Worm (Caenorhabditis elegans): ENCODE measurements around the gene icl-1.

Gene icl-1

DNA sequence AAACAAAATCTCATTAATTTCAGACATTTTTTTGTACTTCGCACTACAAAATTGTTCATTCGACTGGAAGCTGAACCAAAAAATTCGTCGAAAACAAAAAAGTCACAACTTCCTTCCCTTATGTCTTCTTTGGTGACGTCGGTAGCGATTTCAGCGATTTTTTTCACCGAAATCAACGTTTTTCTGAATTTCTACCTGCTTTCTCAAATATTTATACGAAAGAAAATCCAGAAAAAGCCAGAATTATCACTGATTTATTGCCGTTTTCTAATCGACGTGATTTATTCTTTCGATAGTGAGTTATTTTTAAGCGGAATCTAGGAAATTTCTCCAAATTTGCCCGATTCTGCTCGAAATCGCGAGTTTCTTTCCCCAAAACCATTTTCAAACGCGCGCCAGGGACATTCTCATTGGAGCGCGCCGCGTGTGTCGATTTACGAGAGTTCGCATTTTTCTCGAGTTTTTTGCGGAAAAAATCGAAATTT is 47.1 kb upstream of the icl-1 start, which contains the start of gene srbc-58 (continued):
- TF ChIP-seq rnt-1 (tag; optimal IDR thresholded peaks at IDR 0.05) (no peak), efl-1 (optimal IDR thresholded peaks at IDR 0.05) (peak in 1 of 2 experiments; percentile 70), efl-1 (GFP tag; optimal IDR thresholded peaks at IDR 0.05 in 1 of 2) (peak; percentile 61 to 93), unc-98 (GFP tag; IDR thresholded peaks at IDR 0.05) (no peak), xbp-1 (tag; optimal IDR thresholded peaks at IDR 0.05) (peak; percentile 5), lin-14 (GFP tag; optimal IDR thresholded peaks at IDR 0.05) (no peak), swsn-7 (tag; optimal IDR thresholded peaks at IDR 0.05) (peak; percentile 5), ztf-11 (tag; optimal IDR thresholded peaks at IDR 0.05) (no peak), C04F5.9 (tag; optimal IDR thresholded peaks at IDR 0.05) (no peak), nhr-28 (tag; optimal IDR thresholded peaks at IDR 0.05) (no peak), sup-37 (GFP tag; optimal IDR thresholded peaks at IDR 0.05) (no peak), ets-5 (GFP tag; IDR thresholded peaks at IDR 0.05) (no peak), skn-1 (tag; optimal IDR thresholded peaks at IDR 0.05) (no peak), nhr-12 (tag; optimal IDR thresholded peaks at IDR 0.05) (no peak), ceh-90 (tag; optimal IDR thresholded peaks at IDR 0.05) (no peak), unc-30 (tag; optimal IDR thresholded peaks at IDR 0.05) (no peak), egl-13 (tag; optimal IDR thresholded peaks at IDR 0.05) (no peak), ama-1 (optimal IDR thresholded peaks at IDR 0.05) (peak; percentile 79), efl-3 (GFP tag; optimal IDR thresholded peaks at IDR 0.05) (no peak), nhr-85 (tag) (peak; percentile 72), aly-2 (tag; optimal IDR thresholded peaks at IDR 0.05) (peak; percentile 66)

DNA sequence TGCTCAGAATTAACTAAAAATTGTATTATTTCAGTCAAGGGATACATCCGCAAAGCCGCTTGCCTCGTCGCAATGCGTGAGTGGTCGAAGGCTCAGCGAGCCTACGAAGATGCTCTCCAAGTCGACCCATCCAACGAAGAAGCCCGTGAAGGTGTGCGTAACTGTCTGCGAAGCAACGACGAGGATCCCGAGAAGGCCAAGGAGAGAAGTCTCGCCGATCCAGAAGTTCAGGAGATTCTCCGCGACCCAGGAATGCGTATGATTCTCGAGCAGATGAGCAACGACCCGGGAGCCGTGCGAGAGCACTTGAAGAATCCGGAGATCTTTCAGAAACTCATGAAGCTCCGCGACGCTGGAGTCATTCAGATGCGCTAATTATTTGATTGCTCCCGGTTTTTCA is 46.5 kb upstream of the icl-1 start:
- no peak for TF ChIP-seq sptf-1 (tag; optimal IDR thresholded peaks at IDR 0.05)
- no peak for TF ChIP-seq isw-1 (GFP tag; IDR thresholded peaks at IDR 0.05)
- TF ChIP-seq lir-3 (tag; optimal IDR thresholded peaks at IDR 0.05; ENCODE audit: poor library complexity), result no peak
- no peak for TF ChIP-seq efl-1 (optimal IDR thresholded peaks at IDR 0.05)
- TF ChIP-seq efl-1 (GFP tag; optimal IDR thresholded peaks at IDR 0.05 in 1 of 2), result no peak
- TF ChIP-seq pag-3 (tag; optimal IDR thresholded peaks at IDR 0.05; ENCODE audit: borderline replicate concordance, insufficient read depth), result no peak
- TF ChIP-seq nhr-85 (tag), result no peak
- TF ChIP-seq fkh-4 (tag; optimal IDR thresholded peaks at IDR 0.05; ENCODE audit: borderline replicate concordance), result no peak
- TF ChIP-seq blmp-1 (tag; optimal IDR thresholded peaks at IDR 0.05), result no peak
- TF ChIP-seq efl-3 (GFP tag; optimal IDR thresholded peaks at IDR 0.05), result no peak
- TF ChIP-seq aha-1 (tag; optimal IDR thresholded peaks at IDR 0.05), result no peak
- no peak for TF ChIP-seq nhr-47 (tag; optimal IDR thresholded peaks at IDR 0.05)
- TF ChIP-seq unc-130 (tag; optimal IDR thresholded peaks at IDR 0.05), result no peak
- TF ChIP-seq nhr-11 (tag; optimal IDR thresholded peaks at IDR 0.05), result no peak
- no peak for TF ChIP-seq ceh-90 (tag; optimal IDR thresholded peaks at IDR 0.05)

DNA sequence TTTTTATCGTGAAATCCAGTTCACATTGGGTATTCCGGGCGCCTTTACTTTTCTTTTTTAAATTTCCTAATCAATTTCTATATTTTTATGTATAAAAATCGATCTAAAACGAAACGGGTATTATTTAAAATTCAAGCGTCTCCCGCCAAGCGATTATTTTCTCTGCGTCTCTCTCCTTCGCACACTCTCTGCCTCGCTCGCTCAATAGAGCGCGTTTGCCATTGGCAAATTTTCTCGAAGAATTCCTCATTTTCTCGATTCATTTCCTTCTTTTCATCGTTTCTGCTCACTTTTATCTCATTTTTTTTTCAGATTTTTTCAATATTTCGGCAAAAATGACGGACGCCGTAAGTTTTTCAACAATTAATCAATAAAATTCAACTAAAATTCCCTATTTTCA is 45.5 kb upstream of the icl-1 start, which contains the start of gene sti-1:
TSS of gene sti-1 (plus strand) at position 263 of the 400 bp plus-strand sequence.
- TF ChIP-seq unc-130 (tag; optimal IDR thresholded peaks at IDR 0.05), result peak; percentile 89
- peak; percentile 68 for TF ChIP-seq ceh-8 (GFP tag; optimal IDR thresholded peaks at IDR 0.05)
- peak; percentile 97 for TF ChIP-seq snu-23 (GFP tag; optimal IDR thresholded peaks at IDR 0.05)
- peak; percentile 87 for TF ChIP-seq isw-1 (GFP tag; IDR thresholded peaks at IDR 0.05)
- TF ChIP-seq pag-3 (tag; optimal IDR thresholded peaks at IDR 0.05; ENCODE audit: borderline replicate concordance, insufficient read depth), result no peak
- TF ChIP-seq ceh-90 (tag; optimal IDR thresholded peaks at IDR 0.05), result no peak
- TF ChIP-seq egl-13 (tag; optimal IDR thresholded peaks at IDR 0.05), result peak; percentile 89
- no peak for TF ChIP-seq aha-1 (tag; optimal IDR thresholded peaks at IDR 0.05)
- no peak for TF ChIP-seq tlp-1 (tag; optimal IDR thresholded peaks at IDR 0.05)
- peak; percentile 56 for TF ChIP-seq ama-1 (optimal IDR thresholded peaks at IDR 0.05)
- TF ChIP-seq tbx-2 (tag; optimal IDR thresholded peaks at IDR 0.05), result peak; percentile 91
- TF ChIP-seq nhr-19 (GFP tag; conservative IDR thresholded peaks at IDR 0.05), result peak; percentile 92
- TF ChIP-seq mdl-1 (tag; optimal IDR thresholded peaks at IDR 0.05), result peak in 1 of 2 experiments; percentile 75
- peak in 1 of 2 experiments; percentile 70 for TF ChIP-seq ztf-11 (tag; optimal IDR thresholded peaks at IDR 0.05)
- TF ChIP-seq hlh-17 (GFP tag; optimal IDR thresholded peaks at IDR 0.05; ENCODE audit: borderline replicate concordance), result no peak
- peak; percentile 86 for TF ChIP-seq jun-1 (tag; optimal IDR thresholded peaks at IDR 0.05)
- no peak for TF ChIP-seq unc-62 (GFP tag; optimal IDR thresholded peaks at IDR 0.05)
- TF ChIP-seq nhr-28 (tag; optimal IDR thresholded peaks at IDR 0.05), result peak; percentile 39
- no peak for TF ChIP-seq ceh-63 (GFP tag; optimal IDR thresholded peaks at IDR 0.05)
- peak; percentile 35; the same call in 1 of the 2 replicates for TF ChIP-seq unc-98 (GFP tag; IDR thresholded peaks at IDR 0.05)
- TF ChIP-seq mep-1 (tag; optimal IDR thresholded peaks at IDR 0.05), result peak; percentile 95
- TF ChIP-seq lin-15B (tag; optimal IDR thresholded peaks at IDR 0.05), result peak; percentile 85
- TF ChIP-seq nhr-20 (tag; optimal IDR thresholded peaks at IDR 0.05), result peak; percentile 93
- peak; percentile 87 for TF ChIP-seq unc-86 (tag; optimal IDR thresholded peaks at IDR 0.05)
- TF ChIP-seq lsy-2 (tag; optimal IDR thresholded peaks at IDR 0.05), result peak; percentile 89 to 91
- TF ChIP-seq nhr-47 (tag; optimal IDR thresholded peaks at IDR 0.05), result peak; percentile 93
- TF ChIP-seq elt-3 (tag; optimal IDR thresholded peaks at IDR 0.05), result peak in 2 of 6 experiments; percentile 65 to 90
- peak; percentile 77 for TF ChIP-seq pax-3 (tag; optimal IDR thresholded peaks at IDR 0.05)
- no peak for TF ChIP-seq unc-30 (tag; optimal IDR thresholded peaks at IDR 0.05)

Measured in whole organism, L1 larva.